Fruit fly (Drosophila melanogaster): ENCODE results near the gene CG4911.

Gene CG4911

dm6 chr3L:9042200-9042988, 30.1 kb downstream of the CG4911 start (continued):
- TF ChIP-seq zfh1 (GFP tag; IDR thresholded peaks at IDR 0.05) (peak; percentile 75), CG3163 (GFP tag; optimal IDR thresholded peaks at IDR 0.05) (no peak), Atf3 (GFP tag; optimal IDR thresholded peaks at IDR 0.05) (no peak), sqz (GFP tag; optimal IDR thresholded peaks at IDR 0.05) (no peak), CG13894 (tag; optimal IDR thresholded peaks at IDR 0.05) (no peak), NK7.1 (GFP tag; optimal IDR thresholded peaks at IDR 0.05) (no peak), gce (GFP tag; IDR thresholded peaks at IDR 0.05) (no peak), CG3281 (GFP tag; optimal IDR thresholded peaks at IDR 0.05) (no peak), CG17328 (GFP tag; IDR thresholded peaks at IDR 0.05) (peak; percentile 28; the same call in 1 of the 2 replicates), NC2β (GFP tag; optimal IDR thresholded peaks at IDR 0.05) (no peak), CG2875 (GFP tag; optimal IDR thresholded peaks at IDR 0.05) (peak; percentile 29), mirr (GFP tag; optimal IDR thresholded peaks at IDR 0.05) (no peak), CG15011 (GFP tag; optimal IDR thresholded peaks at IDR 0.05) (no peak), Dad (GFP tag; optimal IDR thresholded peaks at IDR 0.05) (no peak), CG1603 (tag; optimal IDR thresholded peaks at IDR 0.05) (no peak), Myb (GFP tag; optimal IDR thresholded peaks at IDR 0.05) (no peak), CG15073 (GFP tag; optimal IDR thresholded peaks at IDR 0.05) (no peak), CG17186 (GFP tag; optimal IDR thresholded peaks at IDR 0.05) (no peak), Dip2 (GFP tag; IDR thresholded peaks at IDR 0.05) (no peak), ranshi (GFP tag; IDR thresholded peaks at IDR 0.05) (peak; percentile 14; the same call in 1 of the 2 replicates), row (GFP tag; IDR thresholded peaks at IDR 0.05) (peak; percentile 55), unc-4 (GFP tag; IDR thresholded peaks at IDR 0.05; ENCODE audit: partially characterized antibody) (no peak), schlank (tag; optimal IDR thresholded peaks at IDR 0.05) (no peak), Dbx (GFP tag; IDR thresholded peaks at IDR 0.05) (no peak), CG11695 (GFP tag; IDR thresholded peaks at IDR 0.05) (peak; percentile 29; the same call in 1 of the 3 replicates), fd96Cb (tag; optimal IDR thresholded peaks at IDR 0.05) (peak; percentile 66), maf-S (GFP tag; optimal IDR thresholded peaks at IDR 0.05) (no peak), br (optimal IDR thresholded peaks at IDR 0.05) (no peak), trh (GFP tag; optimal IDR thresholded peaks at IDR 0.05) (no peak), Asciz (GFP tag; optimal IDR thresholded peaks at IDR 0.05) (peak; percentile 52), Deaf1 (tag; optimal IDR thresholded peaks at IDR 0.05) (peak; percentile 14), gfzf (GFP tag; optimal IDR thresholded peaks at IDR 0.05) (no peak), Ets97D (GFP tag; optimal IDR thresholded peaks at IDR 0.05) (no peak), CG3407 (GFP tag; optimal IDR thresholded peaks at IDR 0.05) (peak; percentile 1), fd102C (GFP tag; optimal IDR thresholded peaks at IDR 0.05) (peak; percentile 57), crp (GFP tag; optimal IDR thresholded peaks at IDR 0.05) (no peak), Ssrp (tag; optimal IDR thresholded peaks at IDR 0.05) (peak; percentile 68), sima (GFP tag; optimal IDR thresholded peaks at IDR 0.05) (no peak), Bdp1 (GFP tag; optimal IDR thresholded peaks at IDR 0.05) (no peak), Dll (GFP tag; IDR thresholded peaks at IDR 0.05; ENCODE audit: partially characterized antibody) (no peak), CG7786 (GFP tag; optimal IDR thresholded peaks at IDR 0.05) (no peak), dm (GFP tag; optimal IDR thresholded peaks at IDR 0.05) (no peak), CG4617 (GFP tag; optimal IDR thresholded peaks at IDR 0.05; ENCODE audit: borderline replicate concordance) (no peak), Sin3A (optimal IDR thresholded peaks at IDR 0.05) (no peak), CG11696 (GFP tag; IDR thresholded peaks at IDR 0.05) (no peak), D19B (GFP tag; optimal IDR thresholded peaks at IDR 0.05) (no peak), CG1832 (GFP tag; optimal IDR thresholded peaks at IDR 0.05) (no peak), CG6813 (GFP tag; optimal IDR thresholded peaks at IDR 0.05) (peak; percentile 8), Sox102F (GFP tag; optimal IDR thresholded peaks at IDR 0.05) (peak; percentile 55), shn (GFP tag; optimal IDR thresholded peaks at IDR 0.05) (no peak)
